Worm (Caenorhabditis elegans): ENCODE data around the gene fbxa-55.

- TF ChIP-seq elt-2 (tag; optimal IDR thresholded peaks at IDR 0.05) (peak; percentile 66), ztf-11 (tag; optimal IDR thresholded peaks at IDR 0.05) (no peak), nhr-28 (tag; optimal IDR thresholded peaks at IDR 0.05) (no peak)
Observed at ce11 chrIII:887874-888299, 48.0 kb downstream of the fbxa-55 start.

Data from whole organism, L3 larva.